Fruit fly (Drosophila melanogaster) whole organism, embryonic: ENCODE results near the gene CG4364.

Experiments
- Atf-2 ChIP-seq: fragments of 200-800 bp; sonication (Bioruptor generic); optimal IDR thresholded peaks from 2 replicates; lab custom pipeline; 2016; ENCODE audit warnings: missing biosample characterization, missing genetic modification characterization
- Blimp-1 ChIP-seq: fragments of 200-800 bp; sonication (Bioruptor generic); optimal IDR thresholded peaks from 3 replicates; lab custom pipeline; 2018; ENCODE audit warnings: missing biosample characterization, missing genetic modification characterization, mild to moderate bottlenecking, moderate library complexity, missing genetic modification reagents
- CG10565 ChIP-seq: fragments of 200-800 bp; sonication (Bioruptor generic); optimal IDR thresholded peaks from 3 replicates; lab custom pipeline; 2016; ENCODE audit warnings: missing biosample characterization, mild to moderate bottlenecking, missing genetic modification characterization
- CG11696 ChIP-seq: fragments of 200-800 bp; sonication (Bioruptor generic); IDR thresholded peaks from 2 replicates; pipeline ENCODE4 v1.3.6; 2022; ENCODE audit warnings: missing biosample characterization, missing genetic modification characterization
- CG12104 ChIP-seq: fragments of 200-800 bp; sonication (Bioruptor generic); optimal IDR thresholded peaks from 3 replicates; lab custom pipeline; 2016; ENCODE audit warnings: missing biosample characterization, missing genetic modification characterization
- CG1233 ChIP-seq: fragments of 200-800 bp; sonication (Bioruptor generic); optimal IDR thresholded peaks from 4 replicates; lab custom pipeline; 2018; ENCODE audit warnings: missing biosample characterization, mild to moderate bottlenecking, missing genetic modification characterization
- CG12769 ChIP-seq: fragments of 200-800 bp; sonication (Bioruptor generic); optimal IDR thresholded peaks from 2 replicates; lab custom pipeline; 2019; ENCODE audit warnings: missing biosample characterization, mild to moderate bottlenecking, missing genetic modification characterization, moderate library complexity
- CG12942 ChIP-seq: fragments of 200-800 bp; sonication (Bioruptor generic); optimal IDR thresholded peaks from 3 replicates; lab custom pipeline; 2016; ENCODE audit warnings: missing biosample characterization, missing genetic modification characterization
- CG13894 ChIP-seq: fragments of 200-800 bp; sonication (Bioruptor generic); optimal IDR thresholded peaks from 3 replicates; lab custom pipeline; 2018; ENCODE audit warnings: missing biosample characterization, mild to moderate bottlenecking, missing genetic modification characterization, moderate library complexity
- CG1529 ChIP-seq: fragments of 200-800 bp; sonication (Bioruptor generic); optimal IDR thresholded peaks from 3 replicates; lab custom pipeline; 2018; ENCODE audit warnings: missing biosample characterization, missing genetic modification characterization
- CG17568 ChIP-seq: fragments of 200-800 bp; sonication (Bioruptor generic); optimal IDR thresholded peaks from 2 replicates; lab custom pipeline; 2018; ENCODE audit warnings: missing biosample characterization, mild to moderate bottlenecking, missing genetic modification characterization, moderate library complexity
- CG18011 ChIP-seq: fragments of 200-800 bp; sonication (Bioruptor generic); optimal IDR thresholded peaks from 2 replicates; lab custom pipeline; 2017; ENCODE audit warnings: missing biosample characterization, missing genetic modification characterization, mild to moderate bottlenecking, moderate library complexity, missing genotype
- CG18476 ChIP-seq: fragments of 200-800 bp; sonication (Bioruptor generic); optimal IDR thresholded peaks from 2 replicates; lab custom pipeline; 2016; ENCODE audit warnings: missing biosample characterization, mild to moderate bottlenecking, missing genetic modification characterization
- CG2678 ChIP-seq: fragments of 200-800 bp; sonication (Bioruptor generic); optimal IDR thresholded peaks from 3 replicates; lab custom pipeline; 2019; ENCODE audit warnings: missing biosample characterization, mild to moderate bottlenecking, missing genetic modification characterization, moderate library complexity
- CG4730 ChIP-seq: fragments of 200-800 bp; sonication (Bioruptor generic); IDR thresholded peaks from 2 replicates; pipeline ENCODE4 v1.3.6; 2022; ENCODE audit warnings: missing biosample characterization, missing genetic modification characterization
- CG8359 ChIP-seq: fragments of 200-800 bp; sonication (Bioruptor generic); optimal IDR thresholded peaks from 2 replicates; lab custom pipeline; 2017; ENCODE audit warnings: missing biosample characterization, mild to moderate bottlenecking, missing genetic modification characterization, borderline replicate concordance
- CG9876 ChIP-seq: fragments of 200-800 bp; sonication (Bioruptor generic); optimal IDR thresholded peaks from 2 replicates; lab custom pipeline; 2016; ENCODE audit warnings: missing biosample characterization, missing genetic modification characterization
- CrebB ChIP-seq: fragments of 200-800 bp; sonication (Bioruptor generic); optimal IDR thresholded peaks from 3 replicates; lab custom pipeline; 2018; ENCODE audit warnings: missing biosample characterization, mild to moderate bottlenecking, missing genetic modification characterization
- Deaf1 ChIP-seq: fragments of 200-800 bp; optimal IDR thresholded peaks from 3 replicates; lab custom pipeline; 2019; ENCODE audit warnings: missing biosample characterization, mild to moderate bottlenecking, missing genetic modification characterization, moderate library complexity
- ERR ChIP-seq: fragments of 200-800 bp; sonication (Bioruptor generic); optimal IDR thresholded peaks from 2 replicates; lab custom pipeline; 2016; ENCODE audit warnings: missing biosample characterization, missing genetic modification characterization
- Ets65A ChIP-seq: fragments of 200-800 bp; sonication (Bioruptor generic); peaks from one replicate; lab custom pipeline; 2016; ENCODE audit warnings: missing biosample characterization, missing genetic modification characterization
- HLHmδ ChIP-seq: fragments of 200-800 bp; sonication (Bioruptor generic); optimal IDR thresholded peaks from 2 replicates; lab custom pipeline; 2018; ENCODE audit warnings: missing biosample characterization, mild to moderate bottlenecking, missing genetic modification characterization, moderate library complexity
- Hmr ChIP-seq: fragments of 200-800 bp; sonication (Bioruptor generic); optimal IDR thresholded peaks from 3 replicates; lab custom pipeline; 2017; ENCODE audit warnings: mild to moderate bottlenecking, missing biosample characterization, missing genetic modification reagents, missing genetic modification characterization
- Lhr ChIP-seq: fragments of 200-800 bp; sonication (Bioruptor generic); optimal IDR thresholded peaks from 3 replicates; lab custom pipeline; 2017; ENCODE audit warnings: mild to moderate bottlenecking, missing biosample characterization, missing genetic modification reagents, missing genetic modification characterization
- Med ChIP-seq: fragments of 200-800 bp; sonication (Bioruptor generic); peaks from one replicate; lab custom pipeline; 2016; ENCODE audit warnings: missing biosample characterization, missing genetic modification characterization, mild to moderate bottlenecking, inconsistent platforms, moderate library complexity
- Opbp ChIP-seq: fragments of 200-800 bp; sonication (Bioruptor generic); IDR thresholded peaks from 3 replicates; pipeline ENCODE4 v1.3.6; 2022; ENCODE audit warnings: missing biosample characterization, missing genetic modification characterization; ENCODE audit not compliant: partially characterized antibody
- Pdp1 ChIP-seq, 2 experiments: fragments of 200-800 bp; sonication (Bioruptor generic); optimal IDR thresholded peaks; 3 replicates each; lab custom pipeline; 2016; ENCODE audit warnings: missing biosample characterization in 2 of 2, missing genetic modification characterization in 2 of 2, mild to moderate bottlenecking in 1 of 2, moderate library complexity in 1 of 2
- Vsx1 ChIP-seq: fragments of 200-800 bp; sonication (Bioruptor generic); optimal IDR thresholded peaks from 2 replicates; lab custom pipeline; 2017; ENCODE audit warnings: missing biosample characterization, mild to moderate bottlenecking, missing genetic modification characterization, missing genetic modification reagents
- abd-A ChIP-seq: fragments of 200-800 bp; sonication (Bioruptor generic); optimal IDR thresholded peaks from 3 replicates; lab custom pipeline; 2019; ENCODE audit warnings: missing biosample characterization, mild to moderate bottlenecking, missing genetic modification characterization, moderate library complexity
- chinmo ChIP-seq: fragments of 200-800 bp; sonication (Bioruptor generic); IDR thresholded peaks from 4 replicates; pipeline ENCODE4 v1.3.6; 2022; ENCODE audit warnings: missing biosample characterization, missing genetic modification characterization; ENCODE audit not compliant: partially characterized antibody
- chm ChIP-seq: fragments of 200-800 bp; sonication (Bioruptor generic); IDR thresholded peaks from 2 replicates; pipeline ENCODE4 v1.3.6; 2022; ENCODE audit warnings: missing biosample characterization, missing genetic modification characterization
- da ChIP-seq: fragments of 200-800 bp; sonication (Bioruptor generic); optimal IDR thresholded peaks from 2 replicates; lab custom pipeline; 2016; ENCODE audit warnings: missing biosample characterization, missing genetic modification characterization
- en ChIP-seq: fragments of 200-800 bp; sonication (Bioruptor generic); optimal IDR thresholded peaks from 2 replicates; lab custom pipeline; 2016; ENCODE audit warnings: missing biosample characterization, missing genetic modification characterization
- knrl ChIP-seq: fragments of 200-800 bp; sonication (Bioruptor generic); IDR thresholded peaks from 3 replicates; pipeline ENCODE4 v1.3.6; 2022; ENCODE audit warnings: missing biosample characterization, missing genetic modification characterization; ENCODE audit not compliant: partially characterized antibody
- lbe ChIP-seq: fragments of 200-800 bp; sonication (Bioruptor generic); optimal IDR thresholded peaks from 2 replicates; lab custom pipeline; 2016; ENCODE audit warnings: missing biosample characterization, mild to moderate bottlenecking, missing genetic modification characterization
- mirr ChIP-seq: fragments of 200-800 bp; sonication (Bioruptor generic); optimal IDR thresholded peaks from 3 replicates; lab custom pipeline; 2018; ENCODE audit warnings: missing biosample characterization, mild to moderate bottlenecking, missing genetic modification characterization
- oc ChIP-seq: fragments of 200-800 bp; sonication (Bioruptor generic); optimal IDR thresholded peaks from 2 replicates; lab custom pipeline; 2018; ENCODE audit warnings: missing biosample characterization, mild to moderate bottlenecking, missing genetic modification characterization, moderate library complexity
- pfk ChIP-seq: fragments of 200-800 bp; sonication (Bioruptor generic); optimal IDR thresholded peaks from 2 replicates; lab custom pipeline; 2018; ENCODE audit warnings: missing biosample characterization, mild to moderate bottlenecking, missing genetic modification characterization, moderate library complexity
- sqz ChIP-seq: fragments of 200-800 bp; sonication (Bioruptor generic); optimal IDR thresholded peaks from 3 replicates; lab custom pipeline; 2018; ENCODE audit warnings: missing biosample characterization, mild to moderate bottlenecking, missing genetic modification characterization
- vvl ChIP-seq: fragments of 200-800 bp; sonication (Bioruptor generic); IDR thresholded peaks from 2 replicates; pipeline ENCODE4 v1.3.6; 2022; ENCODE audit warnings: missing biosample characterization, missing genetic modification characterization
- wdn ChIP-seq: fragments of 200-800 bp; sonication (Bioruptor generic); IDR thresholded peaks from 2 replicates; pipeline ENCODE4 v1.3.6; 2022; ENCODE audit warnings: missing biosample characterization, missing genetic modification characterization
- z ChIP-seq: fragments of 200-800 bp; sonication (Bioruptor generic); IDR thresholded peaks from 3 replicates; pipeline ENCODE4 v1.3.6; 2022; ENCODE audit warnings: missing biosample characterization, missing genetic modification characterization
- zfh2 ChIP-seq: fragments of 200-800 bp; sonication (Bioruptor generic); optimal IDR thresholded peaks from 2 replicates; lab custom pipeline; 2016; ENCODE audit warnings: missing biosample characterization, missing genetic modification characterization

CG4364 gene

DNA sequence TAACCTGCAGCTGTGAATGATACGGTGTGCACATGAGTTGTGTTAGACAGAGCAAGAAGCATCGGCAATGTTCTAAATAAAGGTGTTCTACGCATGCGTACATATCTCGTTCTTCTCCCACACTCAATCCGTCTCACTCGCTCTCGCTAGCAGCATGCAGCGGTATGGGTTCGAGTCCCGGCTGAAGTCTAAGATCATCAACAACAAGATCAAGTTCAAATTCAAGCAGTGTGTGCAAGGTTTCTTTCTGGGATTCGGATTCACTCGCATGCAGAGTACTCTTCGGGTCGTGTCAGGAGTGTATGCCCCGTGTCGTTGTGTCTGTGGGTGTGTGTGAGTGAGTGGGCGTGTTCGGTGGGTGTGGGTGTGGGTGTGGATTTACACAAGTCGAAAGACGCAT lies 20.2 kb upstream of the CG4364 start (continued):
- TF ChIP-seq HLHmδ (GFP tag; lab: Kevin White, UChicago) (no peak), CG12942 (GFP tag; lab: Kevin White, UChicago) (no peak), CG18476 (GFP tag; lab: Kevin White, UChicago) (no peak)

DNA sequence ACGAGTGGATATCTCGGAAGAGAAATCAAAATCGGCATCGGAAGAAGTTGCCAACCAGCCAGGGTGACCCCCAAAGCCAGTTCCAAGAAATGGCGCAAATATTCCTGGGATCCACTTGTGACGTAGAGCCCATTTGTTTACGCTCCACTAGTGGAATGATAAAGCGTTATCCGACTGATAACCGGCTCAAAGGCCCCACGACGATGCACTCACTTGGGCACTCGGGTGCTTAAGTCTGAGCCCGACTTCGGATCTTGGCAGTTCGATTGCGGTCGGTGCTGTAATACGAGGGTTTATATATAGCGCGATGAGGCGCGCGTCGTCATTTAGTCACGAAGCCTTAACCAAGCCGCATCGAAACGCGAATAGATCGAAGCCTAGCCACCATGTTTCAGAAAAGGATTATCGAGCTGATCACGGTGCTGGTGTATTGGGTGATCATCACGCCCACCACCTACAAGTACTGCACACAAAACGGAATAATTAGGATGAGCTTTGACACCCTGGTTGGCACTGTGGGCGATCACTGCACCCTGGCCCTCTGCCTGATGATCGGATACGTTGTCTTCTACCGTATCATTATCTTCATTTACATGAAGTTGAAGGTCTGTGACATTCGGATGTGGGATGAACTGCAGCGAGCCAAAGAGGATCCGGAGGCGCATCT lies 18.7 kb upstream of the CG4364 start, which contains the start of gene CG13116:
CG13116 (plus strand) TSS at position 323 of the 667 bp plus-strand sequence.
- TF ChIP-seq z (GFP tag; lab: Robert Waterston, UW) (peak; percentile 70; the same call in 2 of the 3 replicates), mirr (GFP tag; lab: Kevin White, UChicago) (no peak), CrebB (tag; lab: Kevin White, UChicago) (no peak), Ets65A (GFP tag; lab: Kevin White, UChicago) (peak; percentile 56), CG18011 (GFP tag; lab: Kevin White, UChicago) (no peak), Deaf1 (tag; lab: Kevin White, UChicago) (peak; percentile 76), CG12769 (tag; lab: Kevin White, UChicago) (peak; percentile 18)

dm6 chr2L:9728791-9729190 lies 17.7 kb upstream of the CG4364 start:
- TF ChIP-seq Blimp-1 (GFP tag; lab: Kevin White, UChicago) (peak; percentile 10), CG13894 (tag; lab: Kevin White, UChicago) (peak; percentile 76), Vsx1 (GFP tag; lab: Kevin White, UChicago) (peak; percentile 34), CG12769 (tag; lab: Kevin White, UChicago) (peak; percentile 70), CG11696 (GFP tag; lab: Robert Waterston, UW) (no peak), oc (tag; lab: Kevin White, UChicago) (peak; percentile 67), CG9876 (GFP tag; lab: Kevin White, UChicago) (no peak), zfh2 (GFP tag; lab: Kevin White, UChicago) (no peak), CG1529 (no peak), sqz (GFP tag; lab: Kevin White, UChicago) (no peak), wdn (GFP tag; lab: Robert Waterston, UW) (no peak), knrl (GFP tag; lab: Robert Waterston, UW) (no peak), chinmo (GFP tag; lab: Robert Waterston, UW) (peak; percentile 75; the same call in 2 of the 4 replicates), abd-A (tag; lab: Kevin White, UChicago) (peak; percentile 44), vvl (GFP tag; lab: Robert Waterston, UW) (peak; percentile 69)

DNA sequence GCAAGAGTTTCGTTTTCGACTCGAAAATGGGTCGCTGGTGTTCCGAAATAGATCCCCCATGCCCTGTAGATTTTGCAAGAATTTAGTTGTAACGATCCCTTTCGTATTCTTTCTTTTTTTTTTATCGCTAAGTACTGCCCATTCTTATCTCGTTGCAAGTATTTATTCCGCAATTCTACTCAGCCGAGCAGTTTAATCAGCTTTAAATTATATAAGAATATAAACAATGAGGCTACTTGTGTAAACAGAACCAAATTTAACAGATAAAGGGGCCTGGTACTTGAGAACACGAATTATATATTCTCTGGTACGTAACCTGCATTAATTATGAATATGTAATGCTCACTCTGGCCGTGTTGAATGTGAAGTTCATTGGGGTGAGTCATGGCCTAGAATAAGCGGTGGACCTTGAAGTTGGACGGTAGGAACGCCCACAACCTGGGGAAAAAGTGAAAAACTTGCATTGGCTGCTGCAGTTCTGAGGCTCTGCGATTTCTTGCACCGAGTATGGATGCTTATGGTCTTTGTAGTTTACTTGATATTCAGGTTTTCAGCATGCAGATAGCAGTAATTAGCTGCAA lies 3.5 kb downstream of the CG4364 start:
- TF ChIP-seq ERR (GFP tag; lab: Kevin White, UChicago) = no peak
- TF ChIP-seq lbe (GFP tag; lab: Kevin White, UChicago) = peak; percentile 27
- TF ChIP-seq en = no peak
- no peak for TF ChIP-seq CG10565 (GFP tag; lab: Kevin White, UChicago)
- TF ChIP-seq CG2678 = no peak
- peak in 1 of 2 experiments; percentile 96 for TF ChIP-seq Pdp1 (GFP tag; optimal IDR thresholded peaks at IDR 0.05; lab: Kevin White, UChicago)
- no peak for TF ChIP-seq CG12104 (GFP tag; lab: Kevin White, UChicago)
- TF ChIP-seq CG17568 (GFP tag; lab: Kevin White, UChicago) = peak; percentile 9
- no peak for TF ChIP-seq da (GFP tag; lab: Kevin White, UChicago)
- TF ChIP-seq Med (GFP tag; lab: Kevin White, UChicago) = peak; percentile 40
- no peak for TF ChIP-seq CG4730 (GFP tag; lab: Robert Waterston, UW)
- no peak for TF ChIP-seq CG8359
- TF ChIP-seq chm (GFP tag; lab: Robert Waterston, UW) = no peak
- no peak for TF ChIP-seq Lhr
- TF ChIP-seq CG9876 (GFP tag; lab: Kevin White, UChicago) = no peak
- no peak for TF ChIP-seq CG1233 (GFP tag; lab: Kevin White, UChicago)
- no peak for TF ChIP-seq pfk (GFP tag; lab: Kevin White, UChicago)
- no peak for TF ChIP-seq Opbp (GFP tag; lab: Robert Waterston, UW)
- no peak for TF ChIP-seq Atf-2
- TF ChIP-seq Hmr = no peak
